Worm (Caenorhabditis elegans) whole organism, late embryonic: ENCODE measurements around the gene aat-6.

ENCODE experiments used
- ceh-22 ChIP-seq: sonication (generic microtip); optimal IDR thresholded peaks from 2 replicates; lab custom pipeline; 2017; ENCODE audit warnings: missing biosample characterization, missing genetic modification characterization
- ceh-45 ChIP-seq: fragments of 200-800 bp; sonication (Bioruptor generic); IDR thresholded peaks from 2 replicates; pipeline ENCODE4 v1.3.6; 2022; ENCODE audit warnings: missing genetic modification reagents, missing genetic modification characterization, missing compliant biosample characterization
- ceh-6 ChIP-seq: fragments of 200-800 bp; sonication (Bioruptor generic); optimal IDR thresholded peaks from 2 replicates; lab custom pipeline; 2018; ENCODE audit warnings: mild to moderate bottlenecking, missing genetic modification characterization, missing compliant biosample characterization
- ets-4 ChIP-seq: sonication (generic microtip); optimal IDR thresholded peaks from 2 replicates; lab custom pipeline; 2016; ENCODE audit warnings: missing genetic modification characterization, missing compliant biosample characterization
- nfya-1 ChIP-seq: sonication (generic microtip); optimal IDR thresholded peaks from 2 replicates; lab custom pipeline; 2017; ENCODE audit warnings: missing genetic modification characterization, mild to moderate bottlenecking, missing compliant biosample characterization, antibody characterized with exemption, moderate library complexity
- nhr-11 ChIP-seq: fragments of 150-350 bp; optimal IDR thresholded peaks from 2 replicates; lab custom pipeline; 2014; ENCODE audit warnings: missing biosample characterization, missing genetic modification characterization
- pha-4 ChIP-seq: fragments of 150-350 bp; optimal IDR thresholded peaks from 2 replicates; lab custom pipeline; 2018; ENCODE audit warnings: missing biosample characterization, missing genetic modification reagents, missing genetic modification characterization

ce11 chrV:11492456-11492855 is 22.0 kb upstream of the aat-6 start, which contains the start of gene T11F9.21:
- TF ChIP-seq ceh-22 (tag; lab: Kevin White, UChicago) (no peak), nfya-1 (no peak), ceh-6 (GFP tag; lab: Kevin White, UChicago) (no peak), ceh-45 (GFP tag; lab: Robert Waterston, UW) (no peak), ets-4 (tag; lab: Kevin White, UChicago) (no peak), pha-4 (tag; lab: Kevin White, UChicago) (no peak), nhr-11 (tag; lab: Kevin White, UChicago) (no peak)
